Worm (Caenorhabditis elegans) whole organism, late embryonic: ENCODE measurements around the gene gldi-11.

Source experiments
- T23F11.4 ChIP-seq: fragments of 200-800 bp; sonication (Bioruptor generic); optimal IDR thresholded peaks from 2 replicates; lab custom pipeline; 2018; ENCODE audit warnings: mild to moderate bottlenecking, missing genetic modification characterization, missing compliant biosample characterization
- dmd-4 ChIP-seq: sonication (generic microtip); optimal IDR thresholded peaks from 2 replicates; lab custom pipeline; 2016; ENCODE audit warnings: borderline replicate concordance, missing genetic modification characterization, missing compliant biosample characterization
- elt-4 ChIP-seq: sonication (generic microtip); optimal IDR thresholded peaks from 2 replicates; lab custom pipeline; 2016; ENCODE audit warnings: missing genetic modification characterization, missing compliant biosample characterization
- eyg-1 ChIP-seq: sonication (generic microtip); optimal IDR thresholded peaks from 2 replicates; lab custom pipeline; 2016; ENCODE audit warnings: missing genotype, missing genetic modification characterization, missing compliant biosample characterization
- gmeb-2 ChIP-seq: sonication (generic microtip); optimal IDR thresholded peaks from 2 replicates; lab custom pipeline; 2016; ENCODE audit warnings: missing genetic modification characterization, inconsistent platforms, missing compliant biosample characterization
- lin-11 ChIP-seq: fragments of 200-800 bp; sonication (Bioruptor generic); optimal IDR thresholded peaks from 2 replicates; lab custom pipeline; 2018; ENCODE audit warnings: mild to moderate bottlenecking, missing genetic modification characterization, missing compliant biosample characterization
- nfya-1 ChIP-seq: sonication (generic microtip); optimal IDR thresholded peaks from 2 replicates; lab custom pipeline; 2017; ENCODE audit warnings: missing genetic modification characterization, mild to moderate bottlenecking, missing compliant biosample characterization, antibody characterized with exemption, moderate library complexity
- npax-4 ChIP-seq: sonication (generic microtip); optimal IDR thresholded peaks from 2 replicates; lab custom pipeline; 2016; ENCODE audit warnings: missing genetic modification characterization, missing compliant biosample characterization
- pha-2 ChIP-seq: sonication (generic microtip); optimal IDR thresholded peaks from 2 replicates; lab custom pipeline; 2017; ENCODE audit warnings: mild to moderate bottlenecking, missing genetic modification characterization, missing compliant biosample characterization
- pha-4 ChIP-seq: fragments of 150-350 bp; optimal IDR thresholded peaks from 2 replicates; lab custom pipeline; 2018; ENCODE audit warnings: missing biosample characterization, missing genetic modification reagents, missing genetic modification characterization
- pqm-1 ChIP-seq: sonication (generic microtip); optimal IDR thresholded peaks from 2 replicates; lab custom pipeline; 2016; ENCODE audit warnings: missing genetic modification characterization, missing compliant biosample characterization
- sox-4 ChIP-seq: sonication (generic microtip); optimal IDR thresholded peaks from 2 replicates; lab custom pipeline; 2017; ENCODE audit warnings: mild to moderate bottlenecking, missing genetic modification characterization, inconsistent platforms, missing compliant biosample characterization
- tbx-2 ChIP-seq: sonication (generic microtip); optimal IDR thresholded peaks from 2 replicates; lab custom pipeline; 2016; ENCODE audit warnings: missing genetic modification characterization, missing compliant biosample characterization
- tbx-7 ChIP-seq: sonication (generic microtip); optimal IDR thresholded peaks from 2 replicates; lab custom pipeline; 2016; ENCODE audit warnings: missing genotype, missing genetic modification characterization, missing compliant biosample characterization

ce11 chrII:4955353-4955752 lies 9.8 kb upstream of the gldi-11 start, which contains the start of gene pbs-3:
- no peak for TF ChIP-seq sox-4 (tag; lab: Kevin White, UChicago)
- no peak for TF ChIP-seq pha-2 (tag; lab: Kevin White, UChicago)
- TF ChIP-seq T23F11.4 (GFP tag; lab: Kevin White, UChicago), result no peak
- TF ChIP-seq dmd-4 (tag; lab: Kevin White, UChicago), result peak; percentile 37
- no peak for TF ChIP-seq eyg-1 (tag; lab: Kevin White, UChicago)
- TF ChIP-seq npax-4 (tag; lab: Kevin White, UChicago), result no peak
- no peak for TF ChIP-seq lin-11 (tag; lab: Kevin White, UChicago)
- peak; percentile 88 for TF ChIP-seq tbx-2 (tag; lab: Kevin White, UChicago)
- no peak for TF ChIP-seq pha-4 (tag; lab: Kevin White, UChicago)
- TF ChIP-seq tbx-7 (tag; lab: Kevin White, UChicago), result peak; percentile 13
- no peak for TF ChIP-seq gmeb-2 (tag; lab: Kevin White, UChicago)
- TF ChIP-seq nfya-1 (tag; lab: Kevin White, UChicago), result peak; percentile 60
- TF ChIP-seq pqm-1 (tag; lab: Kevin White, UChicago), result no peak
- no peak for TF ChIP-seq elt-4 (tag; lab: Kevin White, UChicago)
